Fruit fly (Drosophila melanogaster): Measurements from ENCODE around the gene CG31668.

Gene CG31668

dm6 chr2L:2180120-2180539, 25.8 kb downstream of the CG31668 start (continued):
- TF ChIP-seq CG11560 (tag; IDR thresholded peaks at IDR 0.05), result peak; percentile 59; the same call in 2 of the 3 replicates
- TF ChIP-seq MTF-1 (GFP tag; optimal IDR thresholded peaks at IDR 0.05; ENCODE audit: borderline replicate concordance), result peak; percentile 84
- peak; percentile 94 for TF ChIP-seq ara (GFP tag; IDR thresholded peaks at IDR 0.05)
- TF ChIP-seq Pdp1 (GFP tag; optimal IDR thresholded peaks at IDR 0.05), result peak; percentile 78 to 83
- no peak for TF ChIP-seq pros (GFP tag; optimal IDR thresholded peaks at IDR 0.05)
- TF ChIP-seq CG1233 (GFP tag; optimal IDR thresholded peaks at IDR 0.05), result peak; percentile 85
- TF ChIP-seq Ets65A (GFP tag), result peak; percentile 98
- peak; percentile 81 for TF ChIP-seq CG17568 (GFP tag; optimal IDR thresholded peaks at IDR 0.05)
- peak; percentile 93 for TF ChIP-seq zen (tag; optimal IDR thresholded peaks at IDR 0.05)
- TF ChIP-seq wek (GFP tag; optimal IDR thresholded peaks at IDR 0.05), result peak; percentile 66
- TF ChIP-seq nmo (GFP tag; optimal IDR thresholded peaks at IDR 0.05), result peak; percentile 94
- peak; percentile 67 for TF ChIP-seq CG11247 (GFP tag; IDR thresholded peaks at IDR 0.05)
- TF ChIP-seq ham (GFP tag; IDR thresholded peaks at IDR 0.05), result peak; percentile 60; the same call in 1 of the 2 replicates
- TF ChIP-seq Dref (GFP tag; IDR thresholded peaks at IDR 0.05), result no peak
- TF ChIP-seq CG12219 (GFP tag; optimal IDR thresholded peaks at IDR 0.05), result peak; percentile 89
- TF ChIP-seq lov (optimal IDR thresholded peaks at IDR 0.05), result no peak
- peak; percentile 89 for TF ChIP-seq lov (GFP tag; IDR thresholded peaks at IDR 0.05)
- peak; percentile 75 for TF ChIP-seq al (GFP tag; IDR thresholded peaks at IDR 0.05)
- TF ChIP-seq cad (GFP tag; optimal IDR thresholded peaks at IDR 0.05), result no peak
- peak; percentile 45 to 96 for TF ChIP-seq bsh (GFP tag; optimal IDR thresholded peaks at IDR 0.05)
- no peak for TF ChIP-seq HmgD (GFP tag; optimal IDR thresholded peaks at IDR 0.05)
- peak; percentile 67 for TF ChIP-seq Hand (GFP tag; optimal IDR thresholded peaks at IDR 0.05)
- TF ChIP-seq CG10959 (GFP tag; IDR thresholded peaks at IDR 0.05), result peak; percentile 86
- TF ChIP-seq bab2 (GFP tag; optimal IDR thresholded peaks at IDR 0.05), result peak; percentile 74
- peak; percentile 87 for TF ChIP-seq H2.0 (GFP tag; IDR thresholded peaks at IDR 0.05)
- TF ChIP-seq Hr3 (GFP tag; optimal IDR thresholded peaks at IDR 0.05), result peak; percentile 83
- TF ChIP-seq CG33557 (GFP tag; optimal IDR thresholded peaks at IDR 0.05), result peak; percentile 76
- no peak for TF ChIP-seq nerfin-2 (GFP tag; IDR thresholded peaks at IDR 0.05; ENCODE audit: partially characterized antibody)
- TF ChIP-seq Mad (GFP tag; optimal IDR thresholded peaks at IDR 0.05), result peak; percentile 84
- TF ChIP-seq CG7745 (tag; optimal IDR thresholded peaks at IDR 0.05), result peak; percentile 19
- peak; percentile 94 for TF ChIP-seq HLH3B (GFP tag; IDR thresholded peaks at IDR 0.05)
- TF ChIP-seq CG11398 (GFP tag; optimal IDR thresholded peaks at IDR 0.05), result peak; percentile 72
- no peak for TF ChIP-seq ato (GFP tag; IDR thresholded peaks at IDR 0.05; ENCODE audit: partially characterized antibody)
- TF ChIP-seq emc (GFP tag; optimal IDR thresholded peaks at IDR 0.05), result peak; percentile 17
- TF ChIP-seq jumu (GFP tag; optimal IDR thresholded peaks at IDR 0.05), result peak; percentile 75
- TF ChIP-seq dysf (GFP tag; IDR thresholded peaks at IDR 0.05), result peak; percentile 91
- TF ChIP-seq luna (GFP tag; optimal IDR thresholded peaks at IDR 0.05), result no peak
- peak; percentile 90 for TF ChIP-seq nerfin-1 (tag; optimal IDR thresholded peaks at IDR 0.05)
- TF ChIP-seq NC2α (GFP tag; optimal IDR thresholded peaks at IDR 0.05), result peak; percentile 50
- TF ChIP-seq Gsc (GFP tag; IDR thresholded peaks at IDR 0.05), result no peak; the same call in 1 of the 2 replicates
- peak; percentile 55 for TF ChIP-seq CG15073 (GFP tag; optimal IDR thresholded peaks at IDR 0.05)
- TF ChIP-seq CG4617 (GFP tag; optimal IDR thresholded peaks at IDR 0.05; ENCODE audit: borderline replicate concordance), result peak; percentile 46
- TF ChIP-seq CG2120 (GFP tag; optimal IDR thresholded peaks at IDR 0.05), result peak; percentile 73
- TF ChIP-seq btn (GFP tag; optimal IDR thresholded peaks at IDR 0.05), result peak; percentile 75
- peak; percentile 88 for TF ChIP-seq Fer1 (GFP tag; optimal IDR thresholded peaks at IDR 0.05)
- peak; percentile 84 for TF ChIP-seq CG11093 (GFP tag; IDR thresholded peaks at IDR 0.05)
- TF ChIP-seq CG13894 (tag; optimal IDR thresholded peaks at IDR 0.05), result peak; percentile 24
- TF ChIP-seq dimm (GFP tag; IDR thresholded peaks at IDR 0.05), result peak; percentile 79
- TF ChIP-seq slp2 (GFP tag; optimal IDR thresholded peaks at IDR 0.05), result peak; percentile 71
- TF ChIP-seq CG12744 (GFP tag; optimal IDR thresholded peaks at IDR 0.05), result peak; percentile 73
- peak; percentile 64 for TF ChIP-seq Atf3 (GFP tag; optimal IDR thresholded peaks at IDR 0.05)
